Worm (Caenorhabditis elegans): ENCODE measurements around the gene npp-16.

ce11 chrIII:11935032-11935947, 19.6 kb downstream of the npp-16 start:
- TF ChIP-seq nhr-237 (tag; optimal IDR thresholded peaks at IDR 0.05), result no peak
- peak in 1 of 2 experiments; percentile 9 for TF ChIP-seq lsy-2 (tag; optimal IDR thresholded peaks at IDR 0.05)
- peak; percentile 1 for TF ChIP-seq mep-1 (tag; optimal IDR thresholded peaks at IDR 0.05)
- TF ChIP-seq skn-1 (tag; optimal IDR thresholded peaks at IDR 0.05), result no peak
- no peak for TF ChIP-seq fos-1 (tag; optimal IDR thresholded peaks at IDR 0.05)
- no peak for TF ChIP-seq ces-1 (GFP tag; optimal IDR thresholded peaks at IDR 0.05)
- TF ChIP-seq lir-3 (tag; optimal IDR thresholded peaks at IDR 0.05; ENCODE audit: poor library complexity), result no peak
- TF ChIP-seq unc-62 (GFP tag; optimal IDR thresholded peaks at IDR 0.05), result peak; percentile 44
- no peak for TF ChIP-seq blmp-1 (tag; optimal IDR thresholded peaks at IDR 0.05)
- no peak for TF ChIP-seq unc-86 (tag; optimal IDR thresholded peaks at IDR 0.05)
- peak; percentile 18 for TF ChIP-seq swsn-7 (tag; optimal IDR thresholded peaks at IDR 0.05)
- TF ChIP-seq nhr-11 (tag; optimal IDR thresholded peaks at IDR 0.05), result no peak
- peak; percentile 35 for TF ChIP-seq nhr-85 (tag)
- no peak for TF ChIP-seq tbx-2 (tag; optimal IDR thresholded peaks at IDR 0.05)

Data from whole organism, L1 larva.